Fruit fly (Drosophila melanogaster) whole organism, wandering third instar larva: ENCODE measurements around the gene Gr22e.

ENCODE experiments used
- CG32264 ChIP-seq: fragments of 200-800 bp; sonication (Bioruptor generic); optimal IDR thresholded peaks from 2 replicates; lab custom pipeline; 2016; ENCODE audit warnings: missing biosample characterization, missing genetic modification characterization
- CG9705 ChIP-seq: fragments of 200-800 bp; sonication (Bioruptor generic); optimal IDR thresholded peaks from 2 replicates; lab custom pipeline; 2018; ENCODE audit warnings: missing biosample characterization, mild to moderate bottlenecking, missing genetic modification characterization
- CrebA ChIP-seq: fragments of 200-800 bp; sonication (Bioruptor generic); optimal IDR thresholded peaks from 2 replicates; lab custom pipeline; 2016; ENCODE audit warnings: missing biosample characterization, mild to moderate bottlenecking, missing genetic modification characterization, borderline replicate concordance
- Dfd ChIP-seq: fragments of >200 bp; optimal IDR thresholded peaks from 2 replicates; lab custom pipeline; 2017; ENCODE audit warnings: missing biosample characterization, missing genetic modification characterization
- Dif ChIP-seq: fragments of 200-275, 200-300 bp; sonication (Bioruptor generic); optimal IDR thresholded peaks from 2 replicates; lab custom pipeline; 2018; ENCODE audit warnings: missing biosample characterization, missing genetic modification characterization; ENCODE audit not compliant: partially characterized antibody
- GATAd ChIP-seq: sonication (Bioruptor generic); optimal IDR thresholded peaks from 2 replicates; lab custom pipeline; 2016; ENCODE audit warnings: missing biosample characterization, missing genetic modification characterization
- HLH106 ChIP-seq: fragments of 200-800 bp; optimal IDR thresholded peaks from 3 replicates; lab custom pipeline; 2019; ENCODE audit warnings: missing biosample characterization, mild to moderate bottlenecking, missing genetic modification characterization, moderate library complexity
- Hr78 ChIP-seq: fragments of >200 bp; optimal IDR thresholded peaks from 2 replicates; lab custom pipeline; 2017; ENCODE audit warnings: missing biosample characterization, missing genetic modification characterization
- Hr83 ChIP-seq: fragments of 200-300 bp; sonication (Bioruptor generic); optimal IDR thresholded peaks from 2 replicates; lab custom pipeline; 2016; ENCODE audit warnings: missing biosample characterization, mild to moderate bottlenecking, missing genetic modification characterization, moderate library complexity; ENCODE audit not compliant: poor library complexity, severe bottlenecking
- Jra ChIP-seq: sonication (Bioruptor generic); optimal IDR thresholded peaks from 2 replicates; lab custom pipeline; 2016; ENCODE audit warnings: missing biosample characterization, missing genetic modification characterization
- Mio ChIP-seq: sonication (Bioruptor generic); optimal IDR thresholded peaks from 2 replicates; lab custom pipeline; 2016; ENCODE audit warnings: missing biosample characterization, missing genetic modification characterization
- Myc ChIP-seq: fragments of >200 bp; optimal IDR thresholded peaks from 2 replicates; lab custom pipeline; 2017
- N ChIP-seq: fragments of >200 bp; optimal IDR thresholded peaks from 2 replicates; lab custom pipeline; 2018; ENCODE audit warnings: missing biosample characterization, missing external identifiers, missing genetic modification characterization
- OdsH ChIP-seq: fragments of 200-800 bp; sonication (Bioruptor generic); optimal IDR thresholded peaks from 2 replicates; lab custom pipeline; 2016; ENCODE audit warnings: missing biosample characterization, mild to moderate bottlenecking, missing genetic modification characterization
- Vsx2 ChIP-seq: fragments of 200-300, 225-300 bp; sonication (Bioruptor generic); optimal IDR thresholded peaks from 2 replicates; lab custom pipeline; 2018; ENCODE audit warnings: missing biosample characterization, missing genetic modification characterization; ENCODE audit not compliant: partially characterized antibody
- br ChIP-seq: fragments of 200-800 bp; sonication (Bioruptor generic); optimal IDR thresholded peaks from 2 replicates; lab custom pipeline; 2016; ENCODE audit warnings: missing biosample characterization, missing genetic modification characterization
- brk ChIP-seq: fragments of 200-800 bp; sonication (Bioruptor generic); optimal IDR thresholded peaks from 2 replicates; lab custom pipeline; 2016; ENCODE audit warnings: missing biosample characterization, mild to moderate bottlenecking, missing genetic modification characterization
- dl ChIP-seq, 2 experiments: fragments of 175-275, 200-275 bp in 1 of 2; fragments of 200-275 bp in 1 of 2; sonication (Bioruptor generic); optimal IDR thresholded peaks; lab custom pipeline; 2018; ENCODE audit warnings: mild to moderate bottlenecking in 2 of 2, missing biosample characterization in 2 of 2, missing genetic modification characterization in 2 of 2, moderate library complexity in 2 of 2; ENCODE audit not compliant: partially characterized antibody in 2 of 2, insufficient read depth in 1 of 2
- dmrt93B ChIP-seq: fragments of 200-800 bp; sonication (Bioruptor generic); optimal IDR thresholded peaks from 2 replicates; lab custom pipeline; 2018; ENCODE audit warnings: missing biosample characterization, mild to moderate bottlenecking, missing genetic modification characterization
- dsf ChIP-seq: sonication (Bioruptor generic); optimal IDR thresholded peaks from 2 replicates; lab custom pipeline; 2016; ENCODE audit warnings: missing biosample characterization, missing genetic modification characterization, borderline replicate concordance
- ey ChIP-seq: fragments of 200-800 bp; sonication (Bioruptor generic); optimal IDR thresholded peaks from 2 replicates; lab custom pipeline; 2016; ENCODE audit warnings: missing biosample characterization, missing genetic modification characterization
- foxo ChIP-seq, 2 experiments: fragments of 200-800 bp; sonication (Bioruptor generic); optimal IDR thresholded peaks; 2 replicates in 1 of 2; 3 replicates in 1 of 2; lab custom pipeline; 2016 to 2017; ENCODE audit warnings: missing biosample characterization in 2 of 2, missing genetic modification characterization in 2 of 2
- fru ChIP-seq: fragments of 200-800 bp; sonication (Bioruptor generic); optimal IDR thresholded peaks from 3 replicates; lab custom pipeline; 2016; ENCODE audit warnings: missing biosample characterization, mild to moderate bottlenecking, missing genetic modification characterization
- h ChIP-seq: fragments of 200-800 bp; sonication (Bioruptor generic); optimal IDR thresholded peaks from 3 replicates; lab custom pipeline; 2016; ENCODE audit warnings: missing biosample characterization, mild to moderate bottlenecking, missing genetic modification characterization
- jim ChIP-seq: fragments of 175-275, 200-325 bp; sonication (Bioruptor generic); optimal IDR thresholded peaks from 2 replicates; lab custom pipeline; 2016; ENCODE audit warnings: missing biosample characterization, mild to moderate bottlenecking, missing genetic modification characterization
- lola ChIP-seq: fragments of >200 bp; optimal IDR thresholded peaks from 2 replicates; lab custom pipeline; 2017; ENCODE audit warnings: missing biosample characterization, missing genetic modification characterization
- pan ChIP-seq: fragments of >200 bp; optimal IDR thresholded peaks from 2 replicates; lab custom pipeline; 2017
- psq ChIP-seq: fragments of 200-800 bp; sonication (Bioruptor generic); optimal IDR thresholded peaks from 3 replicates; lab custom pipeline; 2017; ENCODE audit warnings: missing biosample characterization, mild to moderate bottlenecking, missing genetic modification characterization, moderate library complexity
- rgr ChIP-seq: fragments of 200-800 bp; sonication (Bioruptor generic); optimal IDR thresholded peaks from 3 replicates; lab custom pipeline; 2016; ENCODE audit warnings: missing biosample characterization, mild to moderate bottlenecking, missing genetic modification characterization
- sage ChIP-seq: fragments of 200-800 bp; sonication (Bioruptor generic); optimal IDR thresholded peaks from 2 replicates; lab custom pipeline; 2016; ENCODE audit warnings: missing biosample characterization, mild to moderate bottlenecking, missing genetic modification characterization
- sv ChIP-seq: fragments of 200-800 bp; sonication (Bioruptor generic); optimal IDR thresholded peaks from 3 replicates; lab custom pipeline; 2016; ENCODE audit warnings: missing biosample characterization, missing genetic modification characterization
- usp ChIP-seq: fragments of >200 bp; optimal IDR thresholded peaks from 2 replicates; lab custom pipeline; 2017; ENCODE audit warnings: missing biosample characterization, missing genetic modification characterization
- woc ChIP-seq: sonication (Bioruptor generic); optimal IDR thresholded peaks from 2 replicates; lab custom pipeline; 2016; ENCODE audit warnings: missing biosample characterization, mild to moderate bottlenecking, missing genetic modification characterization

The Gr22e gene

DNA sequence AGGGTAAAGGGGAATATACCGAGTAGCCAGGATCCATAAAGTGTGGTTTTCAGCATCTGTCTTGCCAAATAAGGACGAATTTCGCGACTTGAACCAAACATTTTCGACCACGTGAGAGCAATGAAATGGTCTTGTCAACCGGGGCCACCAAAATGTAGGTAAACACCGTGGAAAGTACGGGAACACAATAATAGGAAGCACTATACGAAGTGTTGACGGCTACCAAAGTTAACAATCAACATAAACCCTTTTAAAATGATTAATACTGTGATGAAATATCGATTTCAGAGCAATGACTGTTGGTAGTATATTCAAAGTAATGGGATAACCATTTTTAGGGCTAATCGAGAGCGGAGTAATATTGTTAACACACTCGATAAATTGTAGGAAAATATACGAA is 9.3 kb downstream of the Gr22e start, which contains the start of gene Gr22b:
Gene Gr22b (minus strand): TSS at position 101 of the 400 bp plus-strand sequence.
- TF ChIP-seq ey (GFP tag; lab: Kevin White, UChicago) (no peak), usp (GFP tag; lab: Kevin White, UChicago) (no peak), CG9705 (GFP tag; lab: Kevin White, UChicago) (no peak)

DNA sequence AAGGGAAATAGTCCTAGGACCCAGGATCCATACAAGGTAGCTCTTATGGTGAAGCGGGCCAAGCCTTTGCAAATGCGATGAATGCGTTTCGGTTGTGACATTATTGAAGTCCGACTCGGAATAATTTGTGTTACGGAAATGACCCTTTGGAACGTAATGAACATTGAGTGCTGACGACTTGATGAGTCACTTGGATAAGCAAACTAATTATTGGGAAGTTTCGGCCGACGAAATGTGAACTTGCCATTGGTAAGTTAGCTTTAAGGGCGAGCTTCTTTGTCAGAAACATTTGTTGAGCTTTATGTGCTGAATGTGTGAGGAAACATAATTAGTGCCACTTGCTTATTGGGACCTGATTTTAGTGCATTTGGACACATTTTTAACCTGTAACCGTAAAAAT is 11.0 kb downstream of the Gr22e start, which contains the start of gene Gr22a:
Gene Gr22a (minus strand): TSS at position 101 of the 400 bp plus-strand sequence.
- TF ChIP-seq rgr (GFP tag; lab: Kevin White, UChicago) (no peak), ey (GFP tag; lab: Kevin White, UChicago) (no peak), Hr78 (GFP tag; lab: Kevin White, UChicago) (no peak), usp (GFP tag; lab: Kevin White, UChicago) (no peak), h (GFP tag; lab: Kevin White, UChicago) (no peak), Dfd (no peak), woc (GFP tag; lab: Kevin White, UChicago) (no peak), sage (GFP tag; lab: Kevin White, UChicago) (no peak), Myc (lab: Kevin White, UChicago) (no peak), jim (GFP tag; lab: Kevin White, UChicago) (no peak)

dm6 chr2L:1823231-1823630 is 39.4 kb downstream of the Gr22e start, which contains the start of gene CG31933:
Gene CG31933 (minus strand): TSS chr2L:1823331.
- TF ChIP-seq GATAd (no peak), Hr83 (no peak)

dm6 chr2L:1826400-1826799 is 42.5 kb downstream of the Gr22e start, which contains the start of gene CG31664:
Gene CG31664 (minus strand): TSS chr2L:1826500.
- TF ChIP-seq Mio (no peak), foxo (GFP tag; optimal IDR thresholded peaks at IDR 0.05; lab: Kevin White, UChicago) (no peak), rgr (GFP tag; lab: Kevin White, UChicago) (no peak), dsf (GFP tag; lab: Kevin White, UChicago) (no peak), pan (lab: Kevin White, UChicago) (no peak), HLH106 (tag; lab: Kevin White, UChicago) (no peak), Dif (no peak), GATAd (no peak), Hr83 (no peak), psq (GFP tag; lab: Kevin White, UChicago) (no peak), dl (GFP tag; optimal IDR thresholded peaks at IDR 0.05; lab: Kevin White, UChicago; ENCODE audit: insufficient read depth in 1 of 2, partially characterized antibody in 2 of 2) (no peak), sv (GFP tag; lab: Kevin White, UChicago) (no peak), br (GFP tag; lab: Kevin White, UChicago) (no peak), woc (GFP tag; lab: Kevin White, UChicago) (no peak)

- TF ChIP-seq usp (GFP tag; lab: Kevin White, UChicago) (no peak), brk (GFP tag; lab: Kevin White, UChicago) (no peak), br (GFP tag; lab: Kevin White, UChicago) (no peak), CrebA (GFP tag; lab: Kevin White, UChicago) (no peak), CG9705 (GFP tag; lab: Kevin White, UChicago) (no peak), CG32264 (GFP tag; lab: Kevin White, UChicago) (no peak)
These were observed 44.4 kb downstream of the Gr22e start for dm6 chr2L:1828282-1828681.

DNA sequence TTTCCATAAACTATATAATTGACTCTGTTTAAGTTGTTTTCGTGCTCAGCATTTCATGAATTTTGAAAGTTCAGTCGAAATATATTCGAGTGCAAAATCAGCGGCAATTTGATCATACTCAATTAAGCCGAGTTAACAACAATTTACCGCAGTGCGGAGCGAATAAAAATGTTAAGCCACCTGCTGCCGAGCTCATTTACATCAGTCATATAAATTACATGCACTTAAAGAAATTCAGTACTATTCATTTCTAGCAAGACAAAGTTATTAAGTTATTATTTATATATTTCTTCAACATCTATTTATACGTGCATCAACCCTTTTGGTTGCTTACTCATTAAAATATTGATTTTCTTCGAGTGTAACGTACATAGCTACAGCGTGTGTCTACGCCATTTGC is 48.6 kb downstream of the Gr22e start, which contains the start of gene c-cup:
Gene c-cup (minus strand): TSS at position 101 of the 400 bp plus-strand sequence.
- TF ChIP-seq Vsx2 (GFP tag; lab: Kevin White, UChicago) (no peak), dsf (GFP tag; lab: Kevin White, UChicago) (no peak), dl (GFP tag; optimal IDR thresholded peaks at IDR 0.05; lab: Kevin White, UChicago; ENCODE audit: insufficient read depth in 1 of 2, partially characterized antibody in 2 of 2) (no peak), Jra (no peak), OdsH (GFP tag; lab: Kevin White, UChicago) (no peak), fru (GFP tag; lab: Kevin White, UChicago) (no peak), N (no peak), woc (GFP tag; lab: Kevin White, UChicago) (no peak), ey (GFP tag; lab: Kevin White, UChicago) (no peak), usp (GFP tag; lab: Kevin White, UChicago) (no peak), CrebA (GFP tag; lab: Kevin White, UChicago) (no peak), Dif (no peak), brk (GFP tag; lab: Kevin White, UChicago) (no peak), GATAd (no peak), lola (GFP tag; lab: Kevin White, UChicago) (no peak), dmrt93B (GFP tag; lab: Kevin White, UChicago) (no peak)
